Worm (Caenorhabditis elegans): ENCODE measurements around the gene C04C3.6.
A peak's percentile ranks its signal among the peaks of the same experiment; 100 is the strongest.

The C04C3.6 gene

ce11 chrIV:3385337-3386215 is 36.8 kb downstream of the C04C3.6 start, which contains the start of gene mai-2 (continued):
- TF ChIP-seq ceh-27 (GFP tag; optimal IDR thresholded peaks at IDR 0.05), result peak; percentile 20
- TF ChIP-seq zfh-2 (GFP tag; conservative IDR thresholded peaks at IDR 0.05), result peak; percentile 86
- TF ChIP-seq egrh-3 (GFP tag; IDR thresholded peaks at IDR 0.05), result peak; percentile 94
- TF ChIP-seq attf-3 (GFP tag; conservative IDR thresholded peaks at IDR 0.05), result 0 out of 2 replicates have a peak, but pooled peaks have one; percentile 10
- TF ChIP-seq lin-40 (tag; optimal IDR thresholded peaks at IDR 0.05), result peak; percentile 12
- no peak for TF ChIP-seq pha-4 (tag; optimal IDR thresholded peaks at IDR 0.05)
- no peak for TF ChIP-seq B0035.1 (tag; optimal IDR thresholded peaks at IDR 0.05)
- peak; percentile 56; the same call in 1 of the 2 replicates for TF ChIP-seq pbrm-1 (GFP tag; IDR thresholded peaks at IDR 0.05)
- no peak for TF ChIP-seq K12H6.12 (tag; optimal IDR thresholded peaks at IDR 0.05)
- TF ChIP-seq dpl-1 (GFP tag; optimal IDR thresholded peaks at IDR 0.05), result peak; percentile 43
- TF ChIP-seq ceh-100 (GFP tag; IDR thresholded peaks at IDR 0.05), result no peak
- peak; percentile 52 for TF ChIP-seq mcd-1 (GFP tag; IDR thresholded peaks at IDR 0.05)
- no peak for TF ChIP-seq C06A6.2 (GFP tag; conservative IDR thresholded peaks at IDR 0.05)
- TF ChIP-seq mxl-1 (tag; optimal IDR thresholded peaks at IDR 0.05), result no peak
- TF ChIP-seq ama-1 (optimal IDR thresholded peaks at IDR 0.05), result peak; percentile 67
- no peak for TF ChIP-seq ama-1 (GFP tag; optimal IDR thresholded peaks at IDR 0.05)
- no peak for TF ChIP-seq Y56A3A.18 (GFP tag; IDR thresholded peaks at IDR 0.05)
- TF ChIP-seq lsl-1 (GFP tag; optimal IDR thresholded peaks at IDR 0.05), result no peak
- no peak for TF ChIP-seq hlh-12 (tag; optimal IDR thresholded peaks at IDR 0.05)
- TF ChIP-seq F55B11.4 (tag; optimal IDR thresholded peaks at IDR 0.05; ENCODE audit: borderline replicate concordance, insufficient read depth), result no peak

ce11 chrIV:3384593-3384992 is 37.8 kb downstream of the C04C3.6 start:
- TF ChIP-seq K11D2.4 (GFP tag; IDR thresholded peaks at IDR 0.05) (peak; percentile 85), C17E4.6 (GFP tag; IDR thresholded peaks at IDR 0.05) (peak; percentile 59; the same call in 1 of the 2 replicates), die-1 (tag; optimal IDR thresholded peaks at IDR 0.05) (no peak), lin-40 (tag; optimal IDR thresholded peaks at IDR 0.05) (peak; percentile 90), lin-35 (GFP tag; optimal IDR thresholded peaks at IDR 0.05) (peak in 1 of 3 experiments; percentile 65), tlf-1 (GFP tag; optimal IDR thresholded peaks at IDR 0.05) (peak; percentile 67), nhr-27 (tag; optimal IDR thresholded peaks at IDR 0.05) (no peak), atf-7 (tag; optimal IDR thresholded peaks at IDR 0.05) (peak; percentile 83), F57A8.1 (GFP tag; optimal IDR thresholded peaks at IDR 0.05) (no peak), Y53F4B.3 (GFP tag; IDR thresholded peaks at IDR 0.05) (no peak), ekl-4 (GFP tag; IDR thresholded peaks at IDR 0.05) (peak; percentile 93), ceh-100 (GFP tag; IDR thresholded peaks at IDR 0.05) (peak; percentile 31; the same call in 1 of the 2 replicates), Y67H2A.10 (GFP tag; conservative IDR thresholded peaks at IDR 0.05) (peak; percentile 59), ceh-91 (GFP tag; IDR thresholded peaks at IDR 0.05) (no peak), repo-1 (tag; optimal IDR thresholded peaks at IDR 0.05) (peak; percentile 64), T26A5.8 (tag; optimal IDR thresholded peaks at IDR 0.05) (no peak), unc-62 (GFP tag; optimal IDR thresholded peaks at IDR 0.05) (no peak), lin-54 (GFP tag; optimal IDR thresholded peaks at IDR 0.05) (peak; percentile 80), ceh-27 (GFP tag; optimal IDR thresholded peaks at IDR 0.05) (peak; percentile 83), hmg-20 (GFP tag; IDR thresholded peaks at IDR 0.05) (no peak), mcd-1 (GFP tag; IDR thresholded peaks at IDR 0.05) (peak; percentile 91), madf-6 (GFP tag; IDR thresholded peaks at IDR 0.05) (peak; percentile 18; the same call in 1 of the 2 replicates), F33H1.4 (GFP tag; IDR thresholded peaks at IDR 0.05) (0 out of 2 replicates have a peak, but pooled peaks have one; percentile 40), attf-5 (GFP tag; optimal IDR thresholded peaks at IDR 0.05) (peak; percentile 95), ztf-26 (tag; optimal IDR thresholded peaks at IDR 0.05) (peak; percentile 73), lir-1 (GFP tag; conservative IDR thresholded peaks at IDR 0.05) (peak; percentile 67), F10E7.11 (tag; optimal IDR thresholded peaks at IDR 0.05) (peak; percentile 1), lsl-1 (GFP tag; optimal IDR thresholded peaks at IDR 0.05) (peak; percentile 26), ceh-58 (GFP tag; IDR thresholded peaks at IDR 0.05) (no peak), zfh-2 (GFP tag; conservative IDR thresholded peaks at IDR 0.05) (peak; percentile 98), chd-7 (tag; optimal IDR thresholded peaks at IDR 0.05) (peak; percentile 66), ama-1 (optimal IDR thresholded peaks at IDR 0.05) (no peak), ama-1 (GFP tag; optimal IDR thresholded peaks at IDR 0.05) (no peak)
